Worm (Caenorhabditis elegans): Measurements from ENCODE around the gene pals-20.

The pals-20 gene

ce11 chrIII:1421436-1421835 is 33.3 kb upstream of the pals-20 start:
- TF ChIP-seq elt-2 (tag; optimal IDR thresholded peaks at IDR 0.05) (no peak), nhr-12 (tag; optimal IDR thresholded peaks at IDR 0.05) (no peak), hmg-11 (tag; optimal IDR thresholded peaks at IDR 0.05) (no peak), fkh-2 (tag; optimal IDR thresholded peaks at IDR 0.05) (no peak), ceh-16 (tag; optimal IDR thresholded peaks at IDR 0.05) (no peak), lsy-12 (tag; optimal IDR thresholded peaks at IDR 0.05) (no peak), nhr-25 (tag; optimal IDR thresholded peaks at IDR 0.05) (no peak), tbx-2 (tag; optimal IDR thresholded peaks at IDR 0.05) (no peak), jun-1 (tag; optimal IDR thresholded peaks at IDR 0.05) (no peak), ZK546.5 (tag; optimal IDR thresholded peaks at IDR 0.05) (no peak), ztf-4 (tag; optimal IDR thresholded peaks at IDR 0.05) (no peak), unc-39 (tag; optimal IDR thresholded peaks at IDR 0.05) (no peak), pqm-1 (tag; optimal IDR thresholded peaks at IDR 0.05) (no peak), elt-3 (tag; optimal IDR thresholded peaks at IDR 0.05) (no peak), mml-1 (tag; optimal IDR thresholded peaks at IDR 0.05) (no peak), unc-62 (GFP tag; optimal IDR thresholded peaks at IDR 0.05) (no peak), nhr-76 (tag; optimal IDR thresholded peaks at IDR 0.05) (no peak), ztf-11 (tag; optimal IDR thresholded peaks at IDR 0.05) (no peak), ceh-9 (tag; optimal IDR thresholded peaks at IDR 0.05) (no peak)

- peak; percentile 55 for TF ChIP-seq ceh-28 (tag; optimal IDR thresholded peaks at IDR 0.05)
Measured at ce11 chrIII:1420357-1420814, 32.3 kb upstream of the pals-20 start.

- TF ChIP-seq lin-39 (tag; optimal IDR thresholded peaks at IDR 0.05) (peak; percentile 16), ceh-28 (tag; optimal IDR thresholded peaks at IDR 0.05) (peak; percentile 67), elt-3 (tag; optimal IDR thresholded peaks at IDR 0.05) (no peak), ZK546.5 (tag; optimal IDR thresholded peaks at IDR 0.05) (peak; percentile 57), jun-1 (tag; optimal IDR thresholded peaks at IDR 0.05) (peak; percentile 59), nhr-28 (tag; optimal IDR thresholded peaks at IDR 0.05) (peak; percentile 18), nhr-23 (tag; optimal IDR thresholded peaks at IDR 0.05) (peak; percentile 26), elt-2 (tag; optimal IDR thresholded peaks at IDR 0.05) (peak; percentile 59), unc-39 (tag; optimal IDR thresholded peaks at IDR 0.05) (no peak), pha-4 (tag; optimal IDR thresholded peaks at IDR 0.05) (peak; percentile 64), ama-1 (optimal IDR thresholded peaks at IDR 0.05) (peak; percentile 80), lsy-12 (tag; optimal IDR thresholded peaks at IDR 0.05) (peak; percentile 88), nhr-25 (tag; optimal IDR thresholded peaks at IDR 0.05) (peak; percentile 9), snpc-4 (tag; optimal IDR thresholded peaks at IDR 0.05) (no peak), ztf-4 (tag; optimal IDR thresholded peaks at IDR 0.05) (no peak), aly-2 (tag; optimal IDR thresholded peaks at IDR 0.05) (peak; percentile 84), nhr-12 (tag; optimal IDR thresholded peaks at IDR 0.05) (no peak), nhr-77 (tag; optimal IDR thresholded peaks at IDR 0.05) (no peak), hmg-11 (tag; optimal IDR thresholded peaks at IDR 0.05) (no peak), nhr-43 (tag; optimal IDR thresholded peaks at IDR 0.05; ENCODE audit: poor library complexity, severe bottlenecking) (peak; percentile 82), nfya-1 (tag; optimal IDR thresholded peaks at IDR 0.05; ENCODE audit: insufficient read depth) (peak; percentile 31), unc-62 (GFP tag; optimal IDR thresholded peaks at IDR 0.05) (peak; percentile 19), tbx-2 (tag; optimal IDR thresholded peaks at IDR 0.05) (peak; percentile 26), elt-1 (tag; optimal IDR thresholded peaks at IDR 0.05) (no peak), nhr-237 (tag; optimal IDR thresholded peaks at IDR 0.05) (no peak), R02D3.7 (tag; optimal IDR thresholded peaks at IDR 0.05) (peak; percentile 51), zag-1 (tag; optimal IDR thresholded peaks at IDR 0.05) (peak; percentile 12), lin-15B (tag; optimal IDR thresholded peaks at IDR 0.05) (no peak), pqm-1 (tag; optimal IDR thresholded peaks at IDR 0.05) (peak; percentile 67), fos-1 (tag; optimal IDR thresholded peaks at IDR 0.05) (peak; percentile 75)
Measured at ce11 chrIII:1419700-1420356, 31.7 kb upstream of the pals-20 start.

ce11 chrIII:1419146-1419636 is 31.1 kb upstream of the pals-20 start, which contains the start of gene Y82E9BR.3:
Y82E9BR.3 (plus strand) TSS chrIII:1419196.
- TF ChIP-seq lin-39 (tag; optimal IDR thresholded peaks at IDR 0.05), result no peak
- no peak for TF ChIP-seq nhr-28 (tag; optimal IDR thresholded peaks at IDR 0.05)
- no peak for TF ChIP-seq lsy-12 (tag; optimal IDR thresholded peaks at IDR 0.05)
- no peak for TF ChIP-seq eor-1 (tag; optimal IDR thresholded peaks at IDR 0.05)
- no peak for TF ChIP-seq elt-3 (tag; optimal IDR thresholded peaks at IDR 0.05)
- TF ChIP-seq ceh-82 (tag; optimal IDR thresholded peaks at IDR 0.05), result no peak
- no peak for TF ChIP-seq nhr-23 (tag; optimal IDR thresholded peaks at IDR 0.05)
- TF ChIP-seq nfya-1 (tag; optimal IDR thresholded peaks at IDR 0.05; ENCODE audit: insufficient read depth), result no peak
- TF ChIP-seq ceh-16 (tag; optimal IDR thresholded peaks at IDR 0.05), result no peak
- TF ChIP-seq R02D3.7 (tag; optimal IDR thresholded peaks at IDR 0.05), result no peak
- TF ChIP-seq mml-1 (tag; optimal IDR thresholded peaks at IDR 0.05), result no peak
- TF ChIP-seq ztf-11 (tag; optimal IDR thresholded peaks at IDR 0.05), result no peak
- no peak for TF ChIP-seq hmg-11 (tag; optimal IDR thresholded peaks at IDR 0.05)
- no peak for TF ChIP-seq ama-1 (optimal IDR thresholded peaks at IDR 0.05)
- TF ChIP-seq egl-27 (tag; optimal IDR thresholded peaks at IDR 0.05), result no peak
- no peak for TF ChIP-seq skn-1 (tag; optimal IDR thresholded peaks at IDR 0.05)
